Fruit fly (Drosophila melanogaster): ENCODE measurements around the gene CG14421.
A peak's percentile ranks its signal among the peaks of the same experiment; 100 is the strongest.

CG14421 gene

DNA sequence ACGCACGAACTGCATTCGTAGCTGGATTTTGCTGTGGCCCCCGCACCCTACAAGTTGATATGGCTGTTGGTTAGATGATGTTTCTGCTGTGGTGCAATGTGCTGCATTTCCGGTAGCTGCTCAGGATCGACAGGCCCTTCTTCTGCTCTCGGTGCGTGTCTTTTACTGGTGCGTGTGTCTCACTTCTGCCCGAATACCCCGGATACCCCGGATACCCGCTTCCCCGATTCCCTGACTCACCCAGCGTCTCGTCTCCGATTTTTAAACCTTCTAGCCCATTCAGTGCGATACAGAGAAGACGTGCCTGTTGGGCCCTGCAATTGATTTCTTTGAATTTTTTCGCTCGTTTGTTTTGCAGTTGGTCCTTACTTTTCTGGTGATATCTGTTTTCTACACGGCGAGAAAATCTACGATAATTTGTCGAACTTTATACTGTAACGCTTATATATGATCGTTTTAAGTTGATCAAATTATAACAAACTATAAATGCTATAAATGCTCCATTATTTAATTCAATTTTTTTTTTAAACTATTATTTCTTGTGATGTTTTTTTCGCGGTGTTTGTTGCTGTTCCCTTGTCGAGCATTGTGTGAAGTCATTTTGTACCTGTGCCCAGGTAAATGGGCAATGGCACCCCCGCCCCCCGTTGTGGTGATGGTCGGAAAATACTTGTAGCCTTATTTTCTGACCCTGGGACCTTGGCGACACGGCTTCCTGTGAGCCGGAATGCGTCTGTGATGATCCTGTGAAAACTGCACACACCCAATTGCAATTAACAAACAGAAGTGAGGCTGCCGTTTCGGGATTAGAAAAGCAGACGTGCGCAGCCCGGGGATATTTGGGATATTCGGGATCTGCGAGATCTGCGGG lies 43.9 kb downstream of the CG14421 start (continued):
- TF ChIP-seq crp (GFP tag; optimal IDR thresholded peaks at IDR 0.05) (no peak), CG10959 (GFP tag; IDR thresholded peaks at IDR 0.05) (peak; percentile 72), jumu (GFP tag; optimal IDR thresholded peaks at IDR 0.05) (peak; percentile 10), fd96Cb (tag; optimal IDR thresholded peaks at IDR 0.05) (peak; percentile 52), sug (tag; optimal IDR thresholded peaks at IDR 0.05) (no peak), CG7271 (tag; optimal IDR thresholded peaks at IDR 0.05) (peak; percentile 97), croc (GFP tag; conservative IDR thresholded peaks at IDR 0.05) (peak; percentile 49), CG3995 (GFP tag; optimal IDR thresholded peaks at IDR 0.05) (no peak), lbe (GFP tag; optimal IDR thresholded peaks at IDR 0.05) (peak; percentile 68), CG7786 (GFP tag; optimal IDR thresholded peaks at IDR 0.05) (no peak), Myb (GFP tag; optimal IDR thresholded peaks at IDR 0.05) (no peak), crol (GFP tag; IDR thresholded peaks at IDR 0.05) (peak; percentile 70), lilli (GFP tag; optimal IDR thresholded peaks at IDR 0.05) (peak; percentile 30), lov (optimal IDR thresholded peaks at IDR 0.05) (no peak), lov (GFP tag; IDR thresholded peaks at IDR 0.05) (peak; percentile 13; the same call in 1 of the 3 replicates), prd (optimal IDR thresholded peaks at IDR 0.05) (no peak), prd (GFP tag; IDR thresholded peaks at IDR 0.05) (peak; percentile 94), CG12104 (GFP tag; optimal IDR thresholded peaks at IDR 0.05) (peak; percentile 41), br (optimal IDR thresholded peaks at IDR 0.05) (no peak), Hey (tag; optimal IDR thresholded peaks at IDR 0.05) (no peak), pho (GFP tag; optimal IDR thresholded peaks at IDR 0.05) (no peak), Six4 (GFP tag; optimal IDR thresholded peaks at IDR 0.05) (peak; percentile 2), ci (GFP tag; IDR thresholded peaks at IDR 0.05) (peak; percentile 7; the same call in 1 of the 3 replicates), Oli (tag; optimal IDR thresholded peaks at IDR 0.05) (peak; percentile 18), CG6254 (GFP tag; optimal IDR thresholded peaks at IDR 0.05) (peak; percentile 16), Xbp1 (GFP tag; optimal IDR thresholded peaks at IDR 0.05) (peak; percentile 14), ac (GFP tag; optimal IDR thresholded peaks at IDR 0.05) (peak; percentile 86), tx (GFP tag; optimal IDR thresholded peaks at IDR 0.05) (no peak), B-H1 (GFP tag; IDR thresholded peaks at IDR 0.05) (no peak), nom (GFP tag; optimal IDR thresholded peaks at IDR 0.05) (peak; percentile 70), stc (GFP tag; IDR thresholded peaks at IDR 0.05) (no peak), fd102C (GFP tag; optimal IDR thresholded peaks at IDR 0.05) (peak; percentile 98), Doc3 (GFP tag; IDR thresholded peaks at IDR 0.05; ENCODE audit: partially characterized antibody) (no peak), CG9609 (GFP tag; optimal IDR thresholded peaks at IDR 0.05) (no peak), CG1529 (GFP tag; optimal IDR thresholded peaks at IDR 0.05) (no peak), CG13775 (GFP tag; optimal IDR thresholded peaks at IDR 0.05) (peak; percentile 66), Spps (tag; optimal IDR thresholded peaks at IDR 0.05) (peak; percentile 39), grau (tag; optimal IDR thresholded peaks at IDR 0.05) (peak; percentile 40), Kr (GFP tag; optimal IDR thresholded peaks at IDR 0.05) (peak; percentile 75), CG12391 (tag; optimal IDR thresholded peaks at IDR 0.05) (peak; percentile 61), CG15601 (tag; optimal IDR thresholded peaks at IDR 0.05) (peak; percentile 19), tin (GFP tag; optimal IDR thresholded peaks at IDR 0.05) (peak; percentile 23), HLH4C (GFP tag; IDR thresholded peaks at IDR 0.05; ENCODE audit: partially characterized antibody) (no peak), gem (tag; optimal IDR thresholded peaks at IDR 0.05) (peak; percentile 79), twi (tag; optimal IDR thresholded peaks at IDR 0.05) (peak; percentile 50), Stat92E (GFP tag; optimal IDR thresholded peaks at IDR 0.05) (peak in 1 of 3 experiments; percentile 49), CG4404 (GFP tag; IDR thresholded peaks at IDR 0.05) (peak; percentile 90), Med (GFP tag) (peak; percentile 7), dysf (GFP tag; IDR thresholded peaks at IDR 0.05) (no peak), ara (GFP tag; IDR thresholded peaks at IDR 0.05) (peak; percentile 79)
